Worm (Caenorhabditis elegans) whole organism, mixed stage, embryonic: ENCODE measurements around the gene C18F10.7.

ENCODE experiments used
- M03D4.4 ChIP-seq: sonication (generic microtip); optimal IDR thresholded peaks from 2 replicates; lab custom pipeline; 2017; ENCODE audit warnings: mild to moderate bottlenecking, missing genetic modification characterization, missing compliant biosample characterization
- bed-3 ChIP-seq: fragments of 200-800 bp; sonication (Bioruptor generic); optimal IDR thresholded peaks from 3 replicates; lab custom pipeline; 2018; ENCODE audit warnings: mild to moderate bottlenecking, missing genetic modification characterization, moderate library complexity, missing compliant biosample characterization
- blmp-1 ChIP-seq: fragments of 150-350 bp; optimal IDR thresholded peaks from 2 replicates; lab custom pipeline; 2014; ENCODE audit warnings: missing biosample characterization, missing genetic modification characterization
- ceh-39 ChIP-seq: fragments of 150-350 bp; optimal IDR thresholded peaks from 2 replicates; lab custom pipeline; 2014; ENCODE audit warnings: missing biosample characterization, missing genetic modification characterization
- ceh-43 ChIP-seq: fragments of 200-800 bp; sonication (Bioruptor generic); optimal IDR thresholded peaks from 2 replicates; lab custom pipeline; 2018; ENCODE audit warnings: mild to moderate bottlenecking, missing genetic modification characterization, moderate library complexity, missing compliant biosample characterization
- ceh-83 ChIP-seq: fragments of 200-800 bp; sonication (Bioruptor generic); optimal IDR thresholded peaks from 2 replicates; lab custom pipeline; 2018; ENCODE audit warnings: mild to moderate bottlenecking, missing genetic modification characterization, missing compliant biosample characterization
- ces-1 ChIP-seq: fragments of 150-350 bp; optimal IDR thresholded peaks from 2 replicates; lab custom pipeline; 2014; ENCODE audit warnings: missing biosample characterization, missing genetic modification reagents, missing genetic modification characterization
- cnd-1 ChIP-seq: fragments of 200-800 bp; sonication (Bioruptor generic); optimal IDR thresholded peaks from 2 replicates; lab custom pipeline; 2018; ENCODE audit warnings: mild to moderate bottlenecking, missing genetic modification characterization, missing compliant biosample characterization
- drap-1 ChIP-seq: fragments of 200-800 bp; sonication (Bioruptor generic); optimal IDR thresholded peaks from 3 replicates; lab custom pipeline; 2018; ENCODE audit warnings: mild to moderate bottlenecking, missing genetic modification characterization, missing compliant biosample characterization
- elt-3 ChIP-seq: fragments of 150-350 bp; optimal IDR thresholded peaks from 2 replicates; lab custom pipeline; 2014; ENCODE audit warnings: missing biosample characterization, missing genetic modification characterization
- flh-1 ChIP-seq: fragments of 200-800 bp; sonication (Bioruptor generic); optimal IDR thresholded peaks from 2 replicates; lab custom pipeline; 2018; ENCODE audit warnings: mild to moderate bottlenecking, missing genetic modification characterization, moderate library complexity, missing compliant biosample characterization
- ham-2 ChIP-seq: fragments of 200-800 bp; sonication (Bioruptor generic); optimal IDR thresholded peaks from 2 replicates; lab custom pipeline; 2018; ENCODE audit warnings: mild to moderate bottlenecking, missing genetic modification characterization, missing compliant biosample characterization
- hlh-1 ChIP-seq: fragments of 150-350 bp; optimal IDR thresholded peaks from 2 replicates; lab custom pipeline; 2014; ENCODE audit warnings: missing biosample characterization, missing genetic modification reagents, missing genetic modification characterization
- lin-13 ChIP-seq: fragments of 150-350 bp; optimal IDR thresholded peaks from 2 replicates; lab custom pipeline; 2014; ENCODE audit warnings: missing biosample characterization, missing genetic modification characterization
- lin-32 ChIP-seq: fragments of 200-800 bp; sonication (Bioruptor generic); optimal IDR thresholded peaks from 2 replicates; lab custom pipeline; 2018; ENCODE audit warnings: mild to moderate bottlenecking, missing genetic modification characterization, missing compliant biosample characterization
- lsy-2 ChIP-seq: fragments of 150-350 bp; optimal IDR thresholded peaks from 2 replicates; lab custom pipeline; 2014; ENCODE audit warnings: missing biosample characterization, missing genetic modification characterization
- mab-5 ChIP-seq: fragments of 150-350 bp; optimal IDR thresholded peaks from 2 replicates; lab custom pipeline; 2014; ENCODE audit warnings: missing biosample characterization, missing genetic modification characterization
- mep-1 ChIP-seq: fragments of 150-350 bp; optimal IDR thresholded peaks from 2 replicates; lab custom pipeline; 2017; ENCODE audit warnings: missing biosample characterization, missing genetic modification reagents, missing genetic modification characterization, inconsistent platforms
- nhr-2 ChIP-seq: fragments of 150-350 bp; optimal IDR thresholded peaks from 2 replicates; lab custom pipeline; 2014; ENCODE audit warnings: missing biosample characterization, missing genetic modification characterization
- nhr-237 ChIP-seq: fragments of 150-350 bp; optimal IDR thresholded peaks from 2 replicates; lab custom pipeline; 2014; ENCODE audit warnings: missing biosample characterization, missing genetic modification characterization
- nhr-28 ChIP-seq: fragments of 150-350 bp; optimal IDR thresholded peaks from 2 replicates; lab custom pipeline; 2014; ENCODE audit warnings: missing biosample characterization, missing genetic modification characterization
- nhr-76 ChIP-seq: sonication (generic microtip); optimal IDR thresholded peaks from 2 replicates; lab custom pipeline; 2017; ENCODE audit warnings: missing biosample characterization, missing genetic modification characterization
- pha-4 ChIP-seq: fragments of 150-350 bp; optimal IDR thresholded peaks from 2 replicates; lab custom pipeline; 2018; ENCODE audit warnings: missing biosample characterization, missing genetic modification reagents, missing genetic modification characterization
- snpc-4 ChIP-seq: fragments of 150-350 bp; optimal IDR thresholded peaks from 2 replicates; lab custom pipeline; 2014; ENCODE audit warnings: missing biosample characterization, missing genetic modification characterization
- sptf-1 ChIP-seq: sonication (generic microtip); optimal IDR thresholded peaks from 2 replicates; lab custom pipeline; 2017; ENCODE audit warnings: mild to moderate bottlenecking, missing genetic modification characterization, moderate library complexity, missing compliant biosample characterization
- tbx-8 ChIP-seq: fragments of 200-800 bp; sonication (Bioruptor generic); optimal IDR thresholded peaks from 2 replicates; lab custom pipeline; 2018; ENCODE audit warnings: mild to moderate bottlenecking, missing genetic modification characterization, moderate library complexity, missing compliant biosample characterization
- unc-120 ChIP-seq: sonication (generic microtip); optimal IDR thresholded peaks from 2 replicates; lab custom pipeline; 2017; ENCODE audit warnings: missing genetic modification characterization, missing compliant biosample characterization; ENCODE audit not compliant: poor library complexity, severe bottlenecking
- unc-39 ChIP-seq: fragments of 150-350 bp; optimal IDR thresholded peaks from 2 replicates; lab custom pipeline; 2014; ENCODE audit warnings: missing biosample characterization, missing genetic modification characterization
- unc-62 ChIP-seq: fragments of 150-350 bp; optimal IDR thresholded peaks from 2 replicates; lab custom pipeline; 2014; ENCODE audit warnings: missing biosample characterization, missing genetic modification reagents, missing genetic modification characterization
- zip-8 ChIP-seq: fragments of 150-350 bp; optimal IDR thresholded peaks from 2 replicates; lab custom pipeline; 2014; ENCODE audit warnings: missing biosample characterization, missing genetic modification characterization
- ztf-11 ChIP-seq: fragments of 150-350 bp; optimal IDR thresholded peaks from 2 replicates; lab custom pipeline; 2014; ENCODE audit warnings: missing biosample characterization, missing genetic modification characterization

C18F10.7 gene

ce11 chrIII:6290469-6291182, 12.5 kb upstream of the C18F10.7 start:
- no peak for TF ChIP-seq cnd-1
- TF ChIP-seq tbx-8 (GFP tag; lab: Kevin White, UChicago): no peak
- no peak for TF ChIP-seq nhr-2
- no peak for TF ChIP-seq sptf-1 (tag; lab: Kevin White, UChicago)
- TF ChIP-seq ceh-43 (GFP tag; lab: Kevin White, UChicago): no peak
- no peak for TF ChIP-seq ceh-39
- no peak for TF ChIP-seq snpc-4 (tag; lab: Kevin White, UChicago)
- no peak for TF ChIP-seq hlh-1 (tag; lab: Kevin White, UChicago)
- no peak for TF ChIP-seq mab-5 (tag; lab: Kevin White, UChicago)
- TF ChIP-seq nhr-28 (tag; lab: Kevin White, UChicago): no peak

- TF ChIP-seq ces-1 (GFP tag; lab: Kevin White, UChicago) (no peak), nhr-76 (tag; lab: Kevin White, UChicago) (no peak), blmp-1 (tag; lab: Kevin White, UChicago) (no peak), lin-32 (GFP tag; lab: Kevin White, UChicago) (no peak), flh-1 (GFP tag; lab: Kevin White, UChicago) (no peak), tbx-8 (GFP tag; lab: Kevin White, UChicago) (no peak), lin-13 (tag; lab: Kevin White, UChicago) (no peak), pha-4 (tag; lab: Kevin White, UChicago) (no peak), unc-120 (tag; lab: Kevin White, UChicago) (no peak)
- TF ChIP-seq, all 35 proteins: peak for 0
Measured at ce11 chrIII:6289366-6289765, 11.2 kb upstream of the C18F10.7 start.

ce11 chrIII:6287195-6287594, 9.0 kb upstream of the C18F10.7 start, which contains the start of gene F47D12.6:
F47D12.6 (minus strand) TSS chrIII:6287295.
- no peak for TF ChIP-seq ceh-39
- no peak for TF ChIP-seq unc-39

ce11 chrIII:6285890-6286289, 7.7 kb upstream of the C18F10.7 start, which contains the start of gene gadr-3:
gadr-3 (minus strand) TSS chrIII:6285990.
- TF ChIP-seq nhr-28 (tag; lab: Kevin White, UChicago): no peak
- TF ChIP-seq nhr-2: no peak
- TF ChIP-seq zip-8 (tag; lab: Kevin White, UChicago): no peak
- TF ChIP-seq cnd-1: no peak
- TF ChIP-seq ceh-83 (GFP tag; lab: Kevin White, UChicago): no peak
- no peak for TF ChIP-seq elt-3 (tag; lab: Kevin White, UChicago)
- TF ChIP-seq lin-13 (tag; lab: Kevin White, UChicago): no peak
- no peak for TF ChIP-seq blmp-1 (tag; lab: Kevin White, UChicago)
- no peak for TF ChIP-seq hlh-1 (tag; lab: Kevin White, UChicago)
- TF ChIP-seq mep-1 (tag; lab: Kevin White, UChicago): no peak
- TF ChIP-seq, all 35 proteins: peak for 0

ce11 chrIII:6283024-6283423, 4.9 kb upstream of the C18F10.7 start:
- TF ChIP-seq nhr-237 (tag; lab: Kevin White, UChicago): no peak
- TF ChIP-seq drap-1 (GFP tag; lab: Kevin White, UChicago): no peak
- TF ChIP-seq pha-4 (tag; lab: Kevin White, UChicago): no peak
- no peak for TF ChIP-seq unc-62
- TF ChIP-seq blmp-1 (tag; lab: Kevin White, UChicago): no peak
- TF ChIP-seq zip-8 (tag; lab: Kevin White, UChicago): no peak
- no peak for TF ChIP-seq ham-2 (GFP tag; lab: Kevin White, UChicago)
- TF ChIP-seq lin-13 (tag; lab: Kevin White, UChicago): no peak
- no peak for TF ChIP-seq nhr-76 (tag; lab: Kevin White, UChicago)
- TF ChIP-seq nhr-2: no peak
- no peak for TF ChIP-seq ztf-11 (tag; lab: Kevin White, UChicago)
- no peak for TF ChIP-seq M03D4.4
- TF ChIP-seq lin-32 (GFP tag; lab: Kevin White, UChicago): no peak
- no peak for TF ChIP-seq flh-1 (GFP tag; lab: Kevin White, UChicago)
- no peak for TF ChIP-seq lsy-2
- TF ChIP-seq bed-3 (GFP tag; lab: Kevin White, UChicago): no peak
- TF ChIP-seq tbx-8 (GFP tag; lab: Kevin White, UChicago): no peak
- no peak for TF ChIP-seq nhr-28 (tag; lab: Kevin White, UChicago)
- TF ChIP-seq, all 35 proteins: peak for 0
